Worm (Caenorhabditis elegans) whole organism, L3 larva: Measurements from ENCODE around the gene F41G4.8.

Experiments used
- R02D3.7 ChIP-seq: fragments of 150-350 bp; optimal IDR thresholded peaks from 2 replicates; lab custom pipeline; 2014; ENCODE audit warnings: missing biosample characterization, missing genetic modification characterization
- ZK546.5 ChIP-seq: sonication (generic microtip); optimal IDR thresholded peaks from 2 replicates; lab custom pipeline; 2017; ENCODE audit warnings: missing biosample characterization, missing genetic modification characterization
- ama-1 ChIP-seq: fragments of 150-350 bp; optimal IDR thresholded peaks from 2 replicates; lab custom pipeline; 2018
- ceh-16 ChIP-seq: sonication (generic microtip); optimal IDR thresholded peaks from 2 replicates; lab custom pipeline; 2017; ENCODE audit warnings: missing biosample characterization, missing genetic modification characterization
- ceh-82 ChIP-seq: fragments of 150-350 bp; optimal IDR thresholded peaks from 2 replicates; lab custom pipeline; 2014; ENCODE audit warnings: missing biosample characterization, missing genetic modification characterization
- egl-5 ChIP-seq: fragments of 150-350 bp; optimal IDR thresholded peaks from 2 replicates; lab custom pipeline; 2017; ENCODE audit warnings: missing biosample characterization, missing genetic modification reagents, missing genetic modification characterization, inconsistent platforms
- elt-1 ChIP-seq: fragments of 150-350 bp; optimal IDR thresholded peaks from 2 replicates; lab custom pipeline; 2014; ENCODE audit warnings: missing biosample characterization, missing genetic modification characterization
- elt-2 ChIP-seq: sonication (generic microtip); optimal IDR thresholded peaks from 2 replicates; lab custom pipeline; 2016; ENCODE audit warnings: missing genetic modification reagents, mild to moderate bottlenecking, missing genetic modification characterization, missing compliant biosample characterization
- hmg-11 ChIP-seq: sonication (generic microtip); optimal IDR thresholded peaks from 2 replicates; lab custom pipeline; 2016; ENCODE audit warnings: missing genetic modification characterization, missing compliant biosample characterization
- lin-39 ChIP-seq: fragments of 150-350 bp; optimal IDR thresholded peaks from 2 replicates; lab custom pipeline; 2018; ENCODE audit warnings: missing biosample characterization, missing genetic modification reagents, missing genetic modification characterization
- mdl-1 ChIP-seq: fragments of 150-350 bp; optimal IDR thresholded peaks from 2 replicates; lab custom pipeline; 2014; ENCODE audit warnings: missing biosample characterization, missing genetic modification characterization
- nfya-1 ChIP-seq: sonication (generic microtip); optimal IDR thresholded peaks from 2 replicates; lab custom pipeline; 2017; ENCODE audit warnings: missing genetic modification characterization, mild to moderate bottlenecking, missing compliant biosample characterization, antibody characterized with exemption, moderate library complexity; ENCODE audit not compliant: insufficient read depth
- nhr-23 ChIP-seq: fragments of 150-350 bp; optimal IDR thresholded peaks from 2 replicates; lab custom pipeline; 2014; ENCODE audit warnings: missing biosample characterization, missing genetic modification reagents, missing genetic modification characterization
- nhr-237 ChIP-seq: fragments of 150-350 bp; optimal IDR thresholded peaks from 2 replicates; lab custom pipeline; 2014; ENCODE audit warnings: missing biosample characterization, missing genetic modification characterization
- nhr-25 ChIP-seq: sonication (generic microtip); optimal IDR thresholded peaks from 2 replicates; lab custom pipeline; 2017; ENCODE audit warnings: missing biosample characterization, missing genetic modification characterization
- nhr-43 ChIP-seq: sonication (generic microtip); optimal IDR thresholded peaks from 2 replicates; lab custom pipeline; 2016; ENCODE audit warnings: mild to moderate bottlenecking, missing genetic modification characterization, missing compliant biosample characterization; ENCODE audit not compliant: poor library complexity, severe bottlenecking
- nhr-76 ChIP-seq: fragments of 150-350 bp; sonication (generic microtip); optimal IDR thresholded peaks from 5 replicates; lab custom pipeline; 2014; ENCODE audit warnings: missing biosample characterization, missing genetic modification characterization
- pha-4 ChIP-seq: fragments of 150-350 bp; optimal IDR thresholded peaks from 2 replicates; lab custom pipeline; 2014; ENCODE audit warnings: missing biosample characterization, missing genetic modification reagents, missing genetic modification characterization
- snpc-4 ChIP-seq: fragments of 150-350 bp; optimal IDR thresholded peaks from 2 replicates; lab custom pipeline; 2014; ENCODE audit warnings: missing biosample characterization, missing genetic modification characterization

The F41G4.8 gene

ce11 chrX:16795978-16796377, 48.8 kb downstream of the F41G4.8 start, which contains the start of gene aak-2:
TSS of gene aak-2 (plus strand) at chrX:16796087.
- TF ChIP-seq nhr-23 (tag; lab: Kevin White, UChicago), result peak; percentile 17
- peak; percentile 76 for TF ChIP-seq elt-1 (tag; lab: Kevin White, UChicago)
- no peak for TF ChIP-seq mdl-1
- peak; percentile 80 for TF ChIP-seq nhr-25 (tag; lab: Kevin White, UChicago)
- TF ChIP-seq ceh-16 (tag; lab: Kevin White, UChicago), result peak; percentile 14

DNA sequence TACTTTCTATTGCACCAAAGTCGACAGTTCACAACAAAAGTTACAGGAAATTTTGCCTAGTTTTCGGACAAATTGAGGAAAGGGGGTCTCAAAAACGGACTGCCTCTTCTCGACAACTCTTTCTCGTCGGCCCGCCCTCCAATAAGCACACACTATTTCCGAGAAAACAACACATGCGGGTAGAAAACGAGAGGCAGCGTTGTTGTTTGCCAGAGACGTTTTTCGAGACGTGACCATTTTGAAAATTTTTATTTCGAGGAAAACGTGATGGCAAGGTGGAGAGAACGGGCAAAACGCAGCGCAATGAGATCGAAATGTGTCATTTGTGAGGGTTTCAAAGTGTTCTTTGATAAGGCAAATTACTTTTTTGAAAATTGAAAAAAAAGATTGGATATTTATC, 51.4 kb downstream of the F41G4.8 start:
- TF ChIP-seq lin-39 (tag; lab: Kevin White, UChicago) (peak; percentile 56), snpc-4 (tag; lab: Kevin White, UChicago) (no peak), R02D3.7 (tag; lab: Kevin White, UChicago) (no peak), elt-2 (tag; lab: Kevin White, UChicago) (peak; percentile 18), nhr-43 (tag; lab: Kevin White, UChicago) (peak; percentile 65), hmg-11 (peak; percentile 21), nfya-1 (tag; lab: Kevin White, UChicago) (peak; percentile 49), ZK546.5 (tag; lab: Kevin White, UChicago) (no peak), nhr-76 (no peak), ama-1 (lab: Kevin White, UChicago) (peak; percentile 16), egl-5 (tag; lab: Kevin White, UChicago) (no peak), pha-4 (tag; lab: Kevin White, UChicago) (peak; percentile 57), nhr-237 (tag; lab: Kevin White, UChicago) (no peak), ceh-82 (tag; lab: Kevin White, UChicago) (no peak)
